Fruit fly (Drosophila melanogaster) whole organism, adult: ENCODE data around the gene SkpD.
A peak's percentile ranks its signal among the peaks of the same experiment; 100 is the strongest.

Source experiments
- CG11617 ChIP-seq: fragments of 200-800 bp; sonication (Bioruptor generic); optimal IDR thresholded peaks from 2 replicates; lab custom pipeline; 2017; ENCODE audit warnings: mild to moderate bottlenecking, missing biosample characterization, missing genetic modification reagents, missing genetic modification characterization
- CG12768 ChIP-seq: fragments of 200-800 bp; sonication (Bioruptor generic); optimal IDR thresholded peaks from 2 replicates; lab custom pipeline; 2017; ENCODE audit warnings: missing biosample characterization, missing genetic modification characterization, mild to moderate bottlenecking, moderate library complexity, missing genetic modification reagents
- CG14711 ChIP-seq: fragments of 200-800 bp; sonication (Bioruptor generic); optimal IDR thresholded peaks from 2 replicates; lab custom pipeline; 2018; ENCODE audit warnings: missing biosample characterization, mild to moderate bottlenecking, missing genetic modification characterization, moderate library complexity
- CG1620 ChIP-seq: fragments of 200-800 bp; sonication (Bioruptor generic); optimal IDR thresholded peaks from 2 replicates; lab custom pipeline; 2016; ENCODE audit warnings: missing biosample characterization, missing genetic modification characterization
- CG33017 ChIP-seq: fragments of 200-800 bp; sonication (Bioruptor generic); optimal IDR thresholded peaks from 2 replicates; lab custom pipeline; 2018; ENCODE audit warnings: missing biosample characterization, mild to moderate bottlenecking, missing genetic modification characterization, moderate library complexity
- CG5204 ChIP-seq: fragments of 200-800 bp; sonication (Bioruptor generic); optimal IDR thresholded peaks from 2 replicates; lab custom pipeline; 2016; ENCODE audit warnings: missing biosample characterization, missing genetic modification characterization
- CG7045 ChIP-seq: fragments of 200-800 bp; sonication (Bioruptor generic); optimal IDR thresholded peaks from 2 replicates; lab custom pipeline; 2017; ENCODE audit warnings: missing biosample characterization, mild to moderate bottlenecking, missing genetic modification characterization
- CG7101 ChIP-seq: fragments of 200-800 bp; sonication (Bioruptor generic); optimal IDR thresholded peaks from 2 replicates; lab custom pipeline; 2018; ENCODE audit warnings: missing biosample characterization, mild to moderate bottlenecking, missing genetic modification characterization, moderate library complexity
- Clk ChIP-seq: fragments of 200-800 bp; sonication (Bioruptor generic); optimal IDR thresholded peaks from 2 replicates; lab custom pipeline; 2017; ENCODE audit warnings: missing biosample characterization, missing genetic modification characterization
- Crg-1 ChIP-seq: fragments of 200-800 bp; sonication (Bioruptor generic); optimal IDR thresholded peaks from 2 replicates; lab custom pipeline; 2016; ENCODE audit warnings: missing biosample characterization, missing genetic modification characterization
- Hr96 ChIP-seq: fragments of 200-800 bp; sonication (Bioruptor generic); optimal IDR thresholded peaks from 2 replicates; lab custom pipeline; 2016; ENCODE audit warnings: missing biosample characterization, missing genetic modification characterization
- Mnt ChIP-seq: fragments of 200-800 bp; sonication (Bioruptor generic); optimal IDR thresholded peaks from 2 replicates; lab custom pipeline; 2016; ENCODE audit warnings: missing biosample characterization, mild to moderate bottlenecking, missing genetic modification characterization
- bab1 ChIP-seq: fragments of 200-800 bp; sonication (Bioruptor generic); optimal IDR thresholded peaks from 3 replicates; lab custom pipeline; 2019; ENCODE audit warnings: missing biosample characterization, mild to moderate bottlenecking, missing genetic modification characterization, moderate library complexity
- cic ChIP-seq: fragments of 200-800 bp; sonication (Bioruptor generic); optimal IDR thresholded peaks from 2 replicates; lab custom pipeline; 2017; ENCODE audit warnings: missing biosample characterization, mild to moderate bottlenecking, missing genetic modification characterization, moderate library complexity
- cnc ChIP-seq, 2 experiments: fragments of >200 bp; optimal IDR thresholded peaks; 2 replicates each; lab custom pipeline; 2017
- kay ChIP-seq: fragments of 200-800 bp; sonication (Bioruptor generic); peaks from one replicate; lab custom pipeline; 2016; ENCODE audit warnings: missing biosample characterization, missing genetic modification characterization, borderline replicate concordance
- ovo ChIP-seq: fragments of 200-800 bp; sonication (Bioruptor generic); optimal IDR thresholded peaks from 2 replicates; lab custom pipeline; 2016; ENCODE audit warnings: missing biosample characterization, missing genetic modification characterization
- pad ChIP-seq: fragments of 200-800 bp; sonication (Bioruptor generic); optimal IDR thresholded peaks from 3 replicates; lab custom pipeline; 2017; ENCODE audit warnings: missing biosample characterization, missing genetic modification characterization, mild to moderate bottlenecking, moderate library complexity, missing genetic modification reagents
- tj ChIP-seq: fragments of 200-800 bp; sonication (Bioruptor generic); optimal IDR thresholded peaks from 3 replicates; lab custom pipeline; 2017; ENCODE audit warnings: missing biosample characterization, mild to moderate bottlenecking, missing genetic modification characterization, moderate library complexity
- toe ChIP-seq: fragments of 200-800 bp; sonication (Bioruptor generic); optimal IDR thresholded peaks from 2 replicates; lab custom pipeline; 2016; ENCODE audit warnings: missing biosample characterization, missing genetic modification characterization

SkpD gene

DNA sequence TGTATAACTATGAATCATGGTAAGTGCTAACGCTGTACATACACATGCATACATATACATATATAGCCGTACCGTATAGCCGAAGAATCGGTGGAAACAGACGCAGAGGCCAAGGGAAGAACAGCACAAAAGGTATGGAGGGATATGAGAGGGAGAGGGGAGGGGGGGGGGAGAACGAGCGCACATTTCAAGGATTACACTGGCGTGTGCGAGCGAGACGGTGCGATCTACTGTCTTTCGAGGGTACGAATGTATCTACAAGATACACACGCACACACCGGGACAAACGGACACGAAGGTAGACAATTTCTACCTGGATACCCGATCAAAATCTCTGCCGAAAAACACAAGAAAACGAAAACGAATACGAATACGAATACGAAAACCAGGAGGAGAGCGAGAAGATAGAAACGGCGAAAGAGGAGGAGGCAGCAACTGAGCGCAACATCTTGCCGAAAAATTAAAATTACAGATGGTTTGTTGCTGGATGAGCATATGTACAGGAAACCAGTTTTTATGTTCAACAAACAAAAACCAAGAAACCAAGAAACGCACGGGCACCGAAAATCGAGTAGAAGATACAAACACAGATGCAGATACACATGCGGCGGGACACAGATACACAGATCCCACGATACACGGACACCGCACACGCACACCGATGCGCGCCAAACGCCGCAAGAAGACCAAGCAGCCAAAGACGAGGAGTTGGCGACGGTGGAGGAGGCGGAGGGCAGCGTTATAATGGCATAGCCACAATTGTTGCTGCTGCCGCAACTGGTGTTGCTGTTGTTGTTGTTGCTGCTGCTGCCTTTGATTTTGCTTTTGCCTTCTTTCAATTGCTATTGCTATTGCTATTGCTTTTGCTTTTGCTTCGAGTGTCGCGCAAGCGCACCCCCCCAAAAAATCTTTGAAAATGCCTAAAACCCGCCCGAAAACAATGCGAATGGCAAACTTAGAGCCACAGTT lies 38.5 kb upstream of the SkpD start:
- TF ChIP-seq CG11617 (GFP tag; lab: Kevin White, UChicago) (no peak), pad (GFP tag; lab: Kevin White, UChicago) (no peak), CG14711 (tag; lab: Kevin White, UChicago) (no peak), cic (no peak), tj (GFP tag; lab: Kevin White, UChicago) (no peak), CG5204 (GFP tag; lab: Kevin White, UChicago) (no peak), Crg-1 (GFP tag; lab: Kevin White, UChicago) (no peak), ovo (GFP tag; lab: Kevin White, UChicago) (no peak), cnc (optimal IDR thresholded peaks at IDR 0.05; lab: Kevin White, UChicago) (no peak), CG1620 (GFP tag; lab: Kevin White, UChicago) (no peak), kay (GFP tag; lab: Kevin White, UChicago) (no peak), Mnt (GFP tag; lab: Kevin White, UChicago) (no peak), CG12768 (no peak), Clk (no peak), Hr96 (GFP tag; lab: Kevin White, UChicago) (no peak), CG7045 (GFP tag; lab: Kevin White, UChicago) (no peak), toe (GFP tag; lab: Kevin White, UChicago) (no peak)

DNA sequence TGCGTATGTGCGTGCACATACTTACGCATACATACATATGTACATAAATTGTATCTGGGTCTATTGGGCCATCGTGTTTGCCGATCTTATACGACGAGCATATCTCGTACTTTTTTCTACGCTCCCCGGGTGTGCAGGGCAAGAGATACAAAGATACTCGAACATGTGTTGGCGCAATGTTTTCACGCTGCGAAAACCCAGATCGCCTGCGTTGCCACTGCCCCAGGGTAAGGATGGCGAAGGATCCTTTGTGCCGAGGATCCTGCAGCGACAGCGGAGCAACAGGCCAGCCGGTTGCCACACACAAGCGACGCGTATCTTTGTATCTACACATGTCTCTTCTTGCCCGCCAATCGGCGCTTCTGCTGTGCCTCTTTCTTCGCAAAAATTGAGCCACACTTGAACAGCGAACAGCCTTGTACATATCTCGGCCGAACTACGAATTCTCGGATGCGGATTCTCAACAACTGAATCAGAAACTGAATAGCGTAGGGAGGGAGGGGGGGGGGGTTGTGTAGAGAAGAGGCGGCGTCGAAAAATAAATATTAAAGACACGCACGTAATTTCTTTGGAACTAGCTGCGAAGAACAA lies 37.4 kb upstream of the SkpD start:
- TF ChIP-seq CG1620 (GFP tag; lab: Kevin White, UChicago), result no peak

DNA sequence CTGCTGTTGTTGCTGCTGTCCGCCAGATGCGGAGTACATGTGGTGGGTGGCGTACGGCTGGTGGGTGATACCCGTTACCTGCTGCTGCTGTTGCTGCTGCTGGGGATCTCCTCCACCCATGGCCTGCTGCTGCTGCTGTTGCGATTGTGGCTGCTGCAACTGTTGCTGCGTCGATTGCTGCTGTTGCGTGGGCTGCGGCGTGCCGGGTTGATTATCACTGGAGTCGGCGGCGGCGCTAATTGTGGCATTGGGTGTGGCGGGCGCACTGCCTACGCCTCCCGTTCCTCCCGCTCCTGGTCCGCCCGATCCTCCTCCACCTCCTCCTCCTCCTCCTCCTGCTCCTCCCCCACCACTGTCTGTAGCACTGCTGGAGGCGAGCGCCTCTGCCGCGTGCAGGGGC lies 30.7 kb upstream of the SkpD start:
- TF ChIP-seq Clk (no peak), CG12768 (no peak), CG11617 (GFP tag; lab: Kevin White, UChicago) (no peak), kay (GFP tag; lab: Kevin White, UChicago) (no peak), Hr96 (GFP tag; lab: Kevin White, UChicago) (no peak), CG7101 (tag; lab: Kevin White, UChicago) (no peak), CG14711 (tag; lab: Kevin White, UChicago) (no peak), Crg-1 (GFP tag; lab: Kevin White, UChicago) (no peak), Mnt (GFP tag; lab: Kevin White, UChicago) (no peak), CG1620 (GFP tag; lab: Kevin White, UChicago) (no peak), cnc (optimal IDR thresholded peaks at IDR 0.05; lab: Kevin White, UChicago) (no peak), pad (GFP tag; lab: Kevin White, UChicago) (no peak), toe (GFP tag; lab: Kevin White, UChicago) (no peak), CG7045 (GFP tag; lab: Kevin White, UChicago) (no peak), tj (GFP tag; lab: Kevin White, UChicago) (no peak), cic (no peak)

DNA sequence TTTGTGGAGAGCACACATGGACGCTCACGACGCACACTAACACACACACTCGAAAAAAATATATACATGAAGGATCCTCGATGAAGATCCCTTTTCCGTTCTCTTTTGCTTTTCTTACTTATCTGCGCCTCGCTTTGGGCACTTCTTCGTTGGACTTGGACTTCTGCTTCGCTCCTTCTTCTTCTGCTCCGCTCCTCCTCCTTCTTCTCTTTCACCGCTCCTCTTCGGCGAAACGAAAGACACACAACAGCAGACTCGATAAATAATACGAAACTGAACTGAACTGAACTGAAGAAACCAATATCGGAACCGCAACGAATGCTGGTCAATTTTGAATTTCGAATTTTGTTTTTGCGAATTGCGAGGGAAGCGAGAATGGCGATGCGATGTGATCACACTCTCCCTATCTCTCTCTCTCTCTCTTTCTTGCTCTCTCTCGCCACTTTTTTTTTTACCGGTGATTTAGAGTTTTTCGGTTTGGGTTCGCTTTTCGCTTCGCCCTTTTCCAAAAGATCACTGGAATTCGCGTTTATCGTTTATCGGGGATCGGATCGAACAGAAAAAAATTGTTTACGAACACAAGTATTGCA lies 29.7 kb upstream of the SkpD start:
- TF ChIP-seq Crg-1 (GFP tag; lab: Kevin White, UChicago) (no peak), CG7101 (tag; lab: Kevin White, UChicago) (no peak), pad (GFP tag; lab: Kevin White, UChicago) (peak; percentile 23), cnc (optimal IDR thresholded peaks at IDR 0.05; lab: Kevin White, UChicago) (no peak), CG11617 (GFP tag; lab: Kevin White, UChicago) (no peak)

DNA sequence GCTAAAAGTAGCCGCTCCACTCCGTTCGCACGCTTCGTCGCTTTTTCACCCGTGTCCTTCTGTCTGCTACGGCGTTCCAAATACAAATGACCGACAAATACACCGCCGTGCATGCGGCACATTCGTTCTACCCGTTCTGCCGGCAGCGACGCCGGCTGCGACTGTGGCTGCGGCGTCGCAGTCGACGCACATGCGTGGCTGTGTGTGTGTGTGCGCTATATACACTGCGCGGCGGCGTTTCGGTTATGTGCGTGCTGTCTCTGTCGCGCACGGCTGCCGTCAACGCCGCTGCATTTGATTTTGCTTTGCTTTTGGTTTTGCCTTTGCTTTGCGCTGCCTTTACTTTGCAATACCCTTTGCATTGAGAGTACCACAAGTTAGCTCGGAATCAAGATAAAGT lies 29.1 kb upstream of the SkpD start, which contains the start of gene zld:
Gene zld (minus strand): TSS at position 92 of the 400 bp plus-strand sequence.
- no peak for TF ChIP-seq toe (GFP tag; lab: Kevin White, UChicago)
- no peak for TF ChIP-seq cnc (optimal IDR thresholded peaks at IDR 0.05; lab: Kevin White, UChicago)
- no peak for TF ChIP-seq CG11617 (GFP tag; lab: Kevin White, UChicago)
- TF ChIP-seq Clk, result no peak
- TF ChIP-seq CG33017 (tag; lab: Kevin White, UChicago), result no peak
- no peak for TF ChIP-seq tj (GFP tag; lab: Kevin White, UChicago)
- TF ChIP-seq pad (GFP tag; lab: Kevin White, UChicago), result no peak
- TF ChIP-seq CG1620 (GFP tag; lab: Kevin White, UChicago), result no peak
- TF ChIP-seq cic, result no peak
- no peak for TF ChIP-seq Hr96 (GFP tag; lab: Kevin White, UChicago)
- TF ChIP-seq Mnt (GFP tag; lab: Kevin White, UChicago), result no peak
- TF ChIP-seq CG12768, result no peak
- TF ChIP-seq bab1, result no peak
- no peak for TF ChIP-seq kay (GFP tag; lab: Kevin White, UChicago)
- no peak for TF ChIP-seq Crg-1 (GFP tag; lab: Kevin White, UChicago)
- TF ChIP-seq CG7101 (tag; lab: Kevin White, UChicago), result no peak

DNA sequence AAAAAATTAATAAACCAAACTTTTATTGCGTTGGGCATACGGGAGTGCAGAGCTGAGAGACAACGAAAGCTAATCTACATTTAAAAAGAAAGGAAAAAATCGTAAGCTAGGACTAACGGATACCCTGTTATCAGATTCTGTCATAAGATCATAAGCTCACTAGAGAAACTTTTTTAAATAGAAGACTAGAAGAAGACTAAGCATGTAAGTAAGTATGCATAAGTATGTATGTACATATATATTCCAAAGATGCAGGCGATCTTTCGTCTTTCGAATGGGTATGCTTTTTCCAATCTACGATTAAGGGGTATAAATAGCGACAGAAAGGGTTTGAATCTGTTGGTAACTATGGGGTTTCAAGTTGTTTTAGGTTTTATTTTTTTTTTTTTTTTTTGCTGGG lies 27.7 kb upstream of the SkpD start:
- TF ChIP-seq Crg-1 (GFP tag; lab: Kevin White, UChicago) (no peak), CG14711 (tag; lab: Kevin White, UChicago) (no peak), CG7101 (tag; lab: Kevin White, UChicago) (no peak), cic (no peak), CG7045 (GFP tag; lab: Kevin White, UChicago) (no peak), bab1 (no peak), CG33017 (tag; lab: Kevin White, UChicago) (no peak), Clk (no peak)
